Worm (Caenorhabditis elegans) whole organism, L4/young adult: ENCODE measurements around the gene trpp-1.

Experiments used
- W03F9.2 ChIP-seq: fragments of 150-350 bp; optimal IDR thresholded peaks from 2 replicates; lab custom pipeline; 2014; ENCODE audit warnings: missing biosample characterization, missing genetic modification characterization
- dao-5 ChIP-seq: sonication (generic microtip); optimal IDR thresholded peaks from 2 replicates; lab custom pipeline; 2016; ENCODE audit warnings: missing genotype, missing genetic modification characterization, moderate library complexity, missing compliant biosample characterization
- him-1 ChIP-seq: sonication (generic microtip); optimal IDR thresholded peaks from 2 replicates; lab custom pipeline; 2016; ENCODE audit warnings: missing genotype, missing genetic modification reagents, missing genetic modification characterization, missing compliant biosample characterization

DNA sequence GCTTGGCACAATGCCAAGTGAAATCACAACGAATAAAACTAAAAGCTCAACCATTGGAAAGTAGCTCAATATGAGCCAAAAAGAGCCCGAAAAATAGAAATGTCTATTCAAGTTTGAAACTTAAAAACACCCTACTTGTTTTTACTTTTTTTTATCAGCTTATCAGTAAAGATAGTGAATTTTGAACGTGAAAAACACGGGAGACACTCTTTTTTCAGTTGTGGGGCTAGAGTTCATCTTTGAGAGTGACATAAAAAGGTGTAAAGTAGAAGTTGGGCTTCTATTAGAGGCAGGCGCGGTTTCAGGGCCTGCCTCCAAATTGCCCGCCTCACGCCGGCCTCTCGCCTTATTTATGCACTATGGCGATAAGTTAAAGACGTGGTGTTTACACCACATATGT is 50.3 kb downstream of the trpp-1 start, which contains the start of gene oac-39:
- TF ChIP-seq him-1 (no peak), W03F9.2 (tag; lab: Kevin White, UChicago) (no peak), dao-5 (tag; lab: Kevin White, UChicago) (no peak)
